Fruit fly (Drosophila melanogaster) whole organism, pupa: ENCODE measurements around the gene CG7290.

Experiments used
- CG10348 ChIP-seq: fragments of 200-800 bp; sonication (Bioruptor generic); IDR thresholded peaks from 2 replicates; pipeline ENCODE4 v1.3.6; 2022; ENCODE audit warnings: missing biosample characterization, missing genetic modification characterization
- CG12605 ChIP-seq: fragments of 200-800 bp; sonication (Bioruptor generic); IDR thresholded peaks from 2 replicates; pipeline ENCODE4 v1.3.6; 2022; ENCODE audit warnings: missing biosample characterization, missing genetic modification characterization
- CG13204 ChIP-seq: fragments of 200-800 bp; sonication (Bioruptor generic); optimal IDR thresholded peaks from 2 replicates; lab custom pipeline; 2018; ENCODE audit warnings: missing biosample characterization, mild to moderate bottlenecking, missing genetic modification characterization, moderate library complexity
- CG14655 ChIP-seq: fragments of 200-800 bp; sonication (Bioruptor generic); optimal IDR thresholded peaks from 3 replicates; lab custom pipeline; 2017; ENCODE audit warnings: mild to moderate bottlenecking, missing biosample characterization, missing genetic modification reagents, missing genetic modification characterization
- CG15710 ChIP-seq: fragments of 200-800 bp; sonication (Bioruptor generic); optimal IDR thresholded peaks from 2 replicates; lab custom pipeline; 2018; ENCODE audit warnings: missing biosample characterization, mild to moderate bottlenecking, missing genetic modification characterization, moderate library complexity
- CG17806 ChIP-seq: fragments of 200-800 bp; sonication (Bioruptor generic); optimal IDR thresholded peaks from 2 replicates; lab custom pipeline; 2018; ENCODE audit warnings: missing biosample characterization, mild to moderate bottlenecking, missing genetic modification characterization, moderate library complexity
- CG32121 ChIP-seq: fragments of 200-800 bp; sonication (Bioruptor generic); IDR thresholded peaks from 2 replicates; pipeline ENCODE4 v1.3.6; 2022; ENCODE audit warnings: missing biosample characterization, missing genetic modification characterization
- CG34367 ChIP-seq: fragments of 200-800 bp; sonication (Bioruptor generic); optimal IDR thresholded peaks from 2 replicates; lab custom pipeline; 2018; ENCODE audit warnings: missing biosample characterization, mild to moderate bottlenecking, missing genetic modification characterization
- CG4496 ChIP-seq: fragments of 200-800 bp; sonication (Bioruptor generic); IDR thresholded peaks from 3 replicates; pipeline ENCODE4 v1.3.6; 2022; ENCODE audit warnings: missing biosample characterization, missing genetic modification characterization
- CG8159 ChIP-seq: fragments of 200-800 bp; sonication (Bioruptor generic); optimal IDR thresholded peaks from 3 replicates; lab custom pipeline; 2018; ENCODE audit warnings: missing biosample characterization, mild to moderate bottlenecking, missing genetic modification characterization, moderate library complexity
- CG8301 ChIP-seq: fragments of 200-800 bp; sonication (Bioruptor generic); optimal IDR thresholded peaks from 2 replicates; lab custom pipeline; 2018; ENCODE audit warnings: missing biosample characterization, mild to moderate bottlenecking, missing genetic modification characterization
- CG9948 ChIP-seq: fragments of 200-800 bp; sonication (Bioruptor generic); optimal IDR thresholded peaks from 2 replicates; lab custom pipeline; 2018; ENCODE audit warnings: missing biosample characterization, mild to moderate bottlenecking, missing genetic modification characterization, moderate library complexity
- D1 ChIP-seq: fragments of 200-800 bp; sonication (Bioruptor generic); optimal IDR thresholded peaks from 2 replicates; lab custom pipeline; 2018; ENCODE audit warnings: missing biosample characterization, mild to moderate bottlenecking, missing genetic modification characterization, moderate library complexity
- EcR ChIP-seq: fragments of 200-800 bp; sonication (Bioruptor generic); optimal IDR thresholded peaks from 3 replicates; lab custom pipeline; 2019; ENCODE audit warnings: missing biosample characterization, missing genetic modification characterization, mild to moderate bottlenecking, moderate library complexity, missing genetic modification reagents
- Ets98B ChIP-seq: fragments of 200-800 bp; sonication (Bioruptor generic); IDR thresholded peaks from 2 replicates; pipeline ENCODE4 v1.3.6; 2022; ENCODE audit warnings: missing biosample characterization, missing genetic modification characterization
- Pif1A ChIP-seq: fragments of 200-800 bp; sonication (Bioruptor generic); optimal IDR thresholded peaks from 3 replicates; lab custom pipeline; 2016; ENCODE audit warnings: missing biosample characterization, missing genetic modification characterization
- Pif1B ChIP-seq: fragments of 200-800 bp; sonication (Bioruptor generic); optimal IDR thresholded peaks from 3 replicates; lab custom pipeline; 2016; ENCODE audit warnings: missing biosample characterization, missing genetic modification characterization
- Snoo ChIP-seq: fragments of 200-800 bp; sonication (Bioruptor generic); optimal IDR thresholded peaks from 3 replicates; lab custom pipeline; 2017; ENCODE audit warnings: missing biosample characterization, mild to moderate bottlenecking, missing genetic modification characterization, inconsistent platforms
- fd96Ca ChIP-seq: fragments of 200-800 bp; sonication (Bioruptor generic); IDR thresholded peaks from 3 replicates; pipeline ENCODE4 v1.3.6; 2022; ENCODE audit warnings: missing biosample characterization, missing genetic modification characterization
- gl ChIP-seq: fragments of 200-800 bp; sonication (Bioruptor generic); optimal IDR thresholded peaks from 2 replicates; lab custom pipeline; 2018; ENCODE audit warnings: missing biosample characterization, mild to moderate bottlenecking, missing genetic modification characterization
- rn ChIP-seq: fragments of 200-800 bp; sonication (Bioruptor generic); IDR thresholded peaks from 2 replicates; pipeline ENCODE4 v1.3.6; 2022; ENCODE audit warnings: missing biosample characterization, missing genetic modification characterization

CG7290 gene

DNA sequence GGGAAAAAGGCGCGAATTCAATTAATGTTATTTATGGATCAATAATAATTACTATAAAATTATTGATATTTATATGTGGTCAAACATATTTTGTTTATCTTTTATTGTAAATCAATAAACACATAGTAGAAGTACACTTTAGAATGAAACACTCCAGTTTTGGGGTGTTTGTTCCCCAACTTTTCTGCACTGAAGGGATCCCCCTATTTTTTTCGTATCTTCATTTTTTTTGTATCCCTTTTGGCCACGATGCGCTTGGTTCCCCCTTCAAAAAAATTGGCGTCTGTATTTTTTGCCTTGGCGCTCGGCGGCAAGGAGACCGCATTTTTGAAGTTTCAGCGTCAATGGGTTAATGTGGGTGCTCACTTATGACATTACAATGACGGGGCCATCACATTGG is 34.9 kb upstream of the CG7290 start, which contains the start of gene Clc:
TSS of gene Clc (plus strand) at position 301 of the 400 bp plus-strand sequence.
- TF ChIP-seq CG15710 (no peak), rn (no peak), CG9948 (tag; lab: Kevin White, UChicago) (no peak), D1 (tag; lab: Kevin White, UChicago) (no peak), CG14655 (GFP tag; lab: Kevin White, UChicago) (no peak), CG34367 (tag; lab: Kevin White, UChicago) (no peak), CG13204 (GFP tag; lab: Kevin White, UChicago) (no peak), CG10348 (no peak), CG4496 (no peak), fd96Ca (GFP tag; lab: Robert Waterston, UW) (no peak), CG8159 (no peak)

dm6 chr3L:20237167-20237566 is 31.3 kb upstream of the CG7290 start:
- TF ChIP-seq CG4496 (no peak), CG15710 (no peak), CG12605 (no peak), Pif1A (GFP tag; lab: Kevin White, UChicago) (no peak), CG14655 (GFP tag; lab: Kevin White, UChicago) (no peak), CG9948 (tag; lab: Kevin White, UChicago) (no peak), Pif1B (GFP tag; lab: Kevin White, UChicago) (no peak), Snoo (no peak), CG13204 (GFP tag; lab: Kevin White, UChicago) (no peak), CG8159 (no peak)
- TF ChIP-seq, all 21 proteins: peak for 0

DNA sequence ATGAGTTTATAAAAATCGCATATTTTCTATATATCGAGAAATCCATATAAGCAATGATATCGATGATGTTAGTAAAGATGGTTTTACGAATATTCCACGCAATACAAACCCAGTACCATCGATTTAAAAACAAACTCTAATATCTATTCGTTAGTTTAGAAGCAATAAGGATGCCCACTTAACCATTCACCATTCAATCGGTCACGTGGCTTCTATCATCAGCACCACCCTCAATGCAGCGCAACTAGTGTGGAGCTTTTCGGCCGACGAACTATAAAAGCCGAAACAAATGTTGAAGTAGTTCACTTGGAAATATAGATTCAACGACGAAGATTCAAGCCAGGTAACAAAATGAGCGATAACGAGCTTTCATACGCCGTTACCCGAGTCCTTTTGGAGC is 25.5 kb upstream of the CG7290 start, which contains the start of gene CG13813:
TSS of gene CG13813 (plus strand) at position 301 of the 400 bp plus-strand sequence.
- no peak for TF ChIP-seq CG8159
- TF ChIP-seq CG14655 (GFP tag; lab: Kevin White, UChicago) = no peak
- TF ChIP-seq D1 (tag; lab: Kevin White, UChicago) = no peak
- no peak for TF ChIP-seq Pif1A (GFP tag; lab: Kevin White, UChicago)
- TF ChIP-seq Ets98B (GFP tag; lab: Robert Waterston, UW) = no peak
- no peak for TF ChIP-seq EcR (GFP tag; lab: Kevin White, UChicago)
- no peak for TF ChIP-seq rn
- TF ChIP-seq Pif1B (GFP tag; lab: Kevin White, UChicago) = no peak
- TF ChIP-seq gl (tag; lab: Kevin White, UChicago) = no peak
- TF ChIP-seq CG9948 (tag; lab: Kevin White, UChicago) = no peak
- no peak for TF ChIP-seq CG12605
- no peak for TF ChIP-seq CG10348
- TF ChIP-seq CG15710 = no peak

DNA sequence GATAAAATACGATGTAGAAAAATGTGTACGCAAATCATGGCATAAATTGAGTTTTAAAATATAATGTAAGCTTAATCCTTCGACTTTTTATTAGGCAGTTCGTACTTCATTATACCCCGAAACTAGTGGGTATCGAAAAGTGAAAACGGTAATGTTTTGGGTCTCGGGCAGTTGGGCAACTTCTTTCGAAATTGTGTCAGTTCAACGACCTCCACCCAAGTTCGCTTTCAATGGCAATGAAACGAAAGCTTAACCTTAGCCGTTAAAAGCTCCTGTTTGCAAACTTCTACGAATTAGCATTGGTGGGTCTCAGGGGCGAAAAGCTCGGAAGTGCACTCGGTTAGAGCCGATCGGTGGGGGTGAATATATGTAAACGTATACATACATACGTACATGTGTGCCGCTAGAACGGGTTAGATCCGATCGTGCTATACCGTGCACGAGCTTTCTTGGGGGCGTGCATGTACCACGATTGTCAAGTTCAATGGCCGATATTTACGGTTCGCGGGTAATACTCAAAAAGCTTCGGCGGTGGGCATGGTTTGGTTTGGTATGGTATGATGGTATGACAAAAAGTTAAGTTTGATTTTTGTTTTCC is 24.4 kb upstream of the CG7290 start:
- TF ChIP-seq Pif1B (GFP tag; lab: Kevin White, UChicago) = no peak
- TF ChIP-seq rn = no peak
- TF ChIP-seq CG34367 (tag; lab: Kevin White, UChicago) = no peak
- TF ChIP-seq EcR (GFP tag; lab: Kevin White, UChicago) = peak; percentile 97

DNA sequence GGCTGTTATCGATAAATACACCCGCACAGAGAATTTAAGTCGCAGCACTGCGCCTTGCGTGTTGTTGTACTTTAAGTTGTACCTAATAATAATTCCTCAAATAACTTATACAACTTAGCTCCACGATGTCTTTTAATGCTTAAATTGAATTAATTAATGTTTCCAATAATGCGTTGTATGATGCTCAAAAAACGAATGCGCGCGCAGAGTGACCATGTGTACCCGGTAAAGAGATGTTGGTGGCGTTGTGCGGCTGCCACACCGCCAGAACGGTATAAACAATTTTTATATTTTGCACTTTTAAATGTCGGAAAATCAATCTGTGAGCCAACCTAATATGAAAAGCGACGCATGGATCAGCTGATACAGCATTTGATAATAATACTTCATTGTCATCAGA is 20.3 kb upstream of the CG7290 start:
- no peak for TF ChIP-seq gl (tag; lab: Kevin White, UChicago)
- no peak for TF ChIP-seq CG8301 (tag; lab: Kevin White, UChicago)
- no peak for TF ChIP-seq Pif1A (GFP tag; lab: Kevin White, UChicago)
- no peak for TF ChIP-seq fd96Ca (GFP tag; lab: Robert Waterston, UW)
- TF ChIP-seq CG17806 = no peak
- no peak for TF ChIP-seq Ets98B (GFP tag; lab: Robert Waterston, UW)
- no peak for TF ChIP-seq EcR (GFP tag; lab: Kevin White, UChicago)
- no peak for TF ChIP-seq D1 (tag; lab: Kevin White, UChicago)
- TF ChIP-seq CG32121 (GFP tag; lab: Robert Waterston, UW) = no peak
- TF ChIP-seq CG34367 (tag; lab: Kevin White, UChicago) = no peak
- no peak for TF ChIP-seq CG14655 (GFP tag; lab: Kevin White, UChicago)
- TF ChIP-seq Snoo = no peak
- TF ChIP-seq CG8159 = no peak
- no peak for TF ChIP-seq rn

dm6 chr3L:20223398-20223951 is 17.6 kb upstream of the CG7290 start, which contains the start of gene CG17147:
CG17147 (plus strand) TSS chr3L:20223932.
- no peak for TF ChIP-seq CG10348
- no peak for TF ChIP-seq CG32121 (GFP tag; lab: Robert Waterston, UW)
- TF ChIP-seq Pif1A (GFP tag; lab: Kevin White, UChicago) = no peak
- TF ChIP-seq CG12605 = no peak
- no peak for TF ChIP-seq CG34367 (tag; lab: Kevin White, UChicago)
- no peak for TF ChIP-seq Ets98B (GFP tag; lab: Robert Waterston, UW)
- TF ChIP-seq EcR (GFP tag; lab: Kevin White, UChicago) = no peak
- no peak for TF ChIP-seq rn
- no peak for TF ChIP-seq CG13204 (GFP tag; lab: Kevin White, UChicago)
- no peak for TF ChIP-seq CG8301 (tag; lab: Kevin White, UChicago)
- no peak for TF ChIP-seq CG17806
- no peak for TF ChIP-seq CG15710
- no peak for TF ChIP-seq gl (tag; lab: Kevin White, UChicago)
